Worm (Caenorhabditis elegans) whole organism, L4 larva: Measurements from ENCODE around the gene fbxb-3.

Source experiments
- F26F4.8 ChIP-seq: fragments of 200-800 bp; sonication (Bioruptor generic); conservative IDR thresholded peaks from 2 replicates; pipeline ENCODE4 v1.3.6; 2022; ENCODE audit warnings: missing genetic modification characterization, missing compliant biosample characterization
- F44E2.7 ChIP-seq: fragments of 200-800 bp; sonication (Bioruptor generic); IDR thresholded peaks from 2 replicates; pipeline ENCODE4 v2.1.2; 2022; ENCODE audit warnings: missing genetic modification characterization, missing compliant biosample characterization
- T20F7.1 ChIP-seq: fragments of 200-800 bp; sonication (Bioruptor generic); optimal IDR thresholded peaks from 2 replicates; lab custom pipeline; 2018; ENCODE audit warnings: mild to moderate bottlenecking, missing genetic modification characterization, missing compliant biosample characterization
- T26A8.4 ChIP-seq: fragments of 200-800 bp; sonication (Bioruptor generic); IDR thresholded peaks from 2 replicates; pipeline ENCODE4 v1.3.6; 2022; ENCODE audit warnings: missing genetic modification characterization, missing compliant biosample characterization
- Y105C5A.15 ChIP-seq: fragments of 200-800 bp; sonication (Bioruptor generic); IDR thresholded peaks from 2 replicates; pipeline ENCODE4 v1.3.6; 2022; ENCODE audit warnings: missing genetic modification characterization, missing compliant biosample characterization
- Y48G9A.11 ChIP-seq: fragments of 200-800 bp; sonication (Bioruptor generic); IDR thresholded peaks from 2 replicates; pipeline ENCODE4 v1.3.6; 2022; ENCODE audit warnings: missing genetic modification reagents, missing genetic modification characterization, missing compliant biosample characterization
- ZK337.2 ChIP-seq: fragments of 200-800 bp; sonication (Bioruptor generic); IDR thresholded peaks from 2 replicates; pipeline ENCODE4 v1.3.6; 2022; ENCODE audit warnings: missing genetic modification reagents, missing genetic modification characterization, missing compliant biosample characterization
- aly-2 ChIP-seq: sonication (generic microtip); optimal IDR thresholded peaks from 2 replicates; lab custom pipeline; 2018; ENCODE audit warnings: missing biosample characterization, missing genetic modification characterization
- ceh-20 ChIP-seq: fragments of 200-800 bp; sonication (Bioruptor generic); IDR thresholded peaks from 2 replicates; pipeline ENCODE4 v1.3.6; 2022; ENCODE audit warnings: missing genetic modification reagents, missing genetic modification characterization, missing compliant biosample characterization
- ceh-28 ChIP-seq: fragments of 150-350 bp; optimal IDR thresholded peaks from 2 replicates; lab custom pipeline; 2014; ENCODE audit warnings: missing biosample characterization, missing genetic modification reagents, missing genetic modification characterization
- ceh-32 ChIP-seq: sonication (generic microtip); optimal IDR thresholded peaks from 2 replicates; lab custom pipeline; 2016; ENCODE audit warnings: mild to moderate bottlenecking, missing genetic modification characterization, missing compliant biosample characterization; ENCODE audit not compliant: poor library complexity
- ceh-62 ChIP-seq: sonication (generic microtip); optimal IDR thresholded peaks from 2 replicates; lab custom pipeline; 2017; ENCODE audit warnings: missing biosample characterization, missing genetic modification characterization
- ctbp-1 ChIP-seq: fragments of 200-800 bp; sonication (Bioruptor generic); IDR thresholded peaks from 2 replicates; pipeline ENCODE4 v1.3.6; 2022; ENCODE audit warnings: missing genetic modification reagents, missing genetic modification characterization, missing compliant biosample characterization
- daf-12 ChIP-seq: fragments of 150-350 bp; optimal IDR thresholded peaks from 2 replicates; lab custom pipeline; 2014; ENCODE audit warnings: missing biosample characterization, missing genetic modification reagents, missing genetic modification characterization
- dmd-6 ChIP-seq: fragments of 200-800 bp; sonication (Bioruptor generic); IDR thresholded peaks from 2 replicates; pipeline ENCODE4 v1.3.6; 2022; ENCODE audit warnings: missing genetic modification reagents, missing genetic modification characterization, missing compliant biosample characterization
- dpl-1 ChIP-seq: fragments of 150-350 bp; optimal IDR thresholded peaks from 2 replicates; lab custom pipeline; 2014; ENCODE audit warnings: missing biosample characterization, missing genetic modification reagents, missing genetic modification characterization
- egl-27 ChIP-seq: sonication (generic microtip); optimal IDR thresholded peaks from 3 replicates; lab custom pipeline; 2017; ENCODE audit warnings: missing biosample characterization, missing genetic modification reagents, missing genetic modification characterization
- egl-43 ChIP-seq: fragments of 200-800 bp; sonication (Bioruptor generic); IDR thresholded peaks from 2 replicates; pipeline ENCODE4 v1.3.6; 2022; ENCODE audit warnings: missing genetic modification reagents, missing genetic modification characterization, missing compliant biosample characterization
- gei-8 ChIP-seq: fragments of 200-800 bp; sonication (Bioruptor generic); optimal IDR thresholded peaks from 2 replicates; lab custom pipeline; 2018; ENCODE audit warnings: mild to moderate bottlenecking, missing genetic modification characterization, missing compliant biosample characterization
- hlh-30 ChIP-seq: sonication (generic microtip); optimal IDR thresholded peaks from 2 replicates; lab custom pipeline; 2017; ENCODE audit warnings: antibody characterized with exemption, mild to moderate bottlenecking, missing genetic modification characterization, missing compliant biosample characterization; ENCODE audit not compliant: insufficient read depth
- lin-15B ChIP-seq: fragments of 150-350 bp; sonication (generic microtip); optimal IDR thresholded peaks from 3 replicates; lab custom pipeline; 2014; ENCODE audit warnings: missing biosample characterization, missing genetic modification characterization
- lin-39 ChIP-seq: fragments of 150-350 bp; optimal IDR thresholded peaks from 2 replicates; lab custom pipeline; 2014; ENCODE audit warnings: missing biosample characterization, missing genetic modification reagents, missing genetic modification characterization
- lir-3 ChIP-seq: sonication (generic microtip); optimal IDR thresholded peaks from 2 replicates; lab custom pipeline; 2016; ENCODE audit warnings: mild to moderate bottlenecking, missing genetic modification characterization, missing compliant biosample characterization
- lsy-2 ChIP-seq, 2 experiments: fragments of 150-350 bp in 1 of 2; sonication (generic microtip) in 1 of 2; optimal IDR thresholded peaks; 2 replicates each; lab custom pipeline; 2014 to 2017; ENCODE audit warnings: missing biosample characterization in 2 of 2, missing genetic modification characterization in 2 of 2
- mep-1 ChIP-seq: fragments of 150-350 bp; sonication (generic microtip); optimal IDR thresholded peaks from 3 replicates; lab custom pipeline; 2014; ENCODE audit warnings: missing biosample characterization, missing genetic modification characterization
- nhr-111 ChIP-seq: fragments of 200-800 bp; sonication (Bioruptor generic); optimal IDR thresholded peaks from 2 replicates; lab custom pipeline; 2018; ENCODE audit warnings: mild to moderate bottlenecking, missing genetic modification characterization, missing compliant biosample characterization
- nhr-41 ChIP-seq: fragments of 200-800 bp; sonication (Bioruptor generic); IDR thresholded peaks from 2 replicates; pipeline ENCODE4 v1.3.6; 2022; ENCODE audit warnings: missing genetic modification reagents, missing genetic modification characterization, missing compliant biosample characterization
- nhr-77 ChIP-seq: fragments of 150-350 bp; optimal IDR thresholded peaks from 2 replicates; lab custom pipeline; 2014; ENCODE audit warnings: missing biosample characterization, missing genetic modification characterization
- pha-4 ChIP-seq, 2 experiments: fragments of 150-350 bp in 1 of 2; fragments of 200-800 bp in 1 of 2; sonication (Bioruptor generic) in 1 of 2; IDR thresholded peaks in 1 of 2; optimal IDR thresholded peaks in 1 of 2; 2 replicates each; pipeline versions ENCODE4 v1.3.6 to Lab custom; 2014 to 2022; ENCODE audit warnings: missing genetic modification characterization in 2 of 2, missing genetic modification reagents in 2 of 2, missing biosample characterization in 1 of 2, missing compliant biosample characterization in 1 of 2
- sdz-12 ChIP-seq: fragments of 200-800 bp; sonication (Bioruptor generic); optimal IDR thresholded peaks from 2 replicates; lab custom pipeline; 2018; ENCODE audit warnings: mild to moderate bottlenecking, missing genetic modification characterization, missing compliant biosample characterization
- set-16 ChIP-seq: fragments of 200-800 bp; sonication (Bioruptor generic); IDR thresholded peaks from 2 replicates; pipeline ENCODE4 v1.3.6; 2022; ENCODE audit warnings: missing genetic modification reagents, missing genetic modification characterization, missing compliant biosample characterization
- skn-1 ChIP-seq: fragments of 150-350 bp; optimal IDR thresholded peaks from 2 replicates; lab custom pipeline; 2014; ENCODE audit warnings: missing biosample characterization, missing genetic modification characterization
- snpc-1.2 ChIP-seq: fragments of 200-800 bp; sonication (Bioruptor generic); IDR thresholded peaks from 2 replicates; pipeline ENCODE4 v1.3.6; 2022; ENCODE audit warnings: missing genetic modification reagents, missing genetic modification characterization, missing compliant biosample characterization
- spr-3 ChIP-seq: fragments of 200-800 bp; sonication (Bioruptor generic); optimal IDR thresholded peaks from 2 replicates; lab custom pipeline; 2018; ENCODE audit warnings: mild to moderate bottlenecking, missing genetic modification characterization, missing compliant biosample characterization
- vab-7 ChIP-seq: fragments of 200-800 bp; sonication (Bioruptor generic); IDR thresholded peaks from 2 replicates; pipeline ENCODE4 v1.3.6; 2022; ENCODE audit warnings: missing genetic modification reagents, missing genetic modification characterization, missing compliant biosample characterization
- zip-11 ChIP-seq: fragments of 200-800 bp; sonication (Bioruptor generic); IDR thresholded peaks from 2 replicates; pipeline ENCODE4 v1.3.6; 2022; ENCODE audit warnings: missing genetic modification characterization, missing compliant biosample characterization

The fbxb-3 gene

DNA sequence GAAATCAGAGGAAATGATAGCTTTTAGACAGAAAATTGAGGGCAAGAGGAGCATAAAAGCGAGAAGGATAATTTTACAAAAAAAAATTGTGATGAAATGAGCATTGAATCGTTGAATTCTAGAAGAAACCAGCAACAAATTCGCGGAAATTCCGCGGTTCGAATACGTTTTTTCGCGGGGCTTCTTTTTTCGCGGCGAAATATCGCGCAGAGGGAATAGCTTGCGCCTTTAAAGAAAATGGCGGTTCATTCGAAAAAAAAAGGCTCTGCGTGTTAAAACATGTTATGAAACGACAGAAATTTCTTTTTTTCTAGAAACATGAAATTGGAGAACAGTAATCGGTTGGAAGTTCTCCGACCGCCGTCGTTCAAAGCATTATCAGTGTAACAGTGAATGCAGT lies 16.3 kb upstream of the fbxb-3 start (continued):
- TF ChIP-seq mep-1 (tag; lab: Kevin White, UChicago): no peak
- peak in 1 of 2 experiments; percentile 56 for TF ChIP-seq lsy-2 (tag; optimal IDR thresholded peaks at IDR 0.05; lab: Kevin White, UChicago)
- no peak for TF ChIP-seq T26A8.4
- no peak for TF ChIP-seq egl-43
- TF ChIP-seq, all 104 proteins: peak for 8

DNA sequence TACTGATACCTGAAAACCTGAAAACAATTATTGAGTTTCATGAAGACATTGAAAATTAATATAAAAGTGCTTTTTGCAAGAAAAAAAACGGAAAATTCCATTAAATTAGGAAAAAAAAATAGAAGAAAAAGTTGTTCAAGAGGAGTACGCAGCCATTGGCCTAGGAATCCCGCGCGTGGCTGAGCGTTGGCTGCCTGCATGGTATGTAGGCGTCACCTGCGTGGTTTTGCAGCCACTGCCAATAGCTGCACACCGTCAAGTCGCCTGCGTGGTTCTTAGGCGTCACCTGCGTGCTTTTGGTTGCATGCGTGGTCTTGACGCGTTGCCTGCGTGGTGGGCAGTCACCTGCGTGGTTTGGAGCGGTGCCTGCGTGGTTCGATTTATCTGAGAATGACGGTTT lies 10.7 kb upstream of the fbxb-3 start, which contains the start of gene M117.6:
Gene M117.6, minus strand, starts transcription at position 101 of the 400 bp plus-strand sequence.
- TF ChIP-seq set-16 (GFP tag; lab: Robert Waterston, UW) (peak; percentile 53; the same call in 1 of the 2 replicates), snpc-1.2 (0 out of 2 replicates have a peak, but pooled peaks have one; percentile 16)
- TF ChIP-seq, all 104 proteins: peak for 2; not testable (repeated sequence) for 102

DNA sequence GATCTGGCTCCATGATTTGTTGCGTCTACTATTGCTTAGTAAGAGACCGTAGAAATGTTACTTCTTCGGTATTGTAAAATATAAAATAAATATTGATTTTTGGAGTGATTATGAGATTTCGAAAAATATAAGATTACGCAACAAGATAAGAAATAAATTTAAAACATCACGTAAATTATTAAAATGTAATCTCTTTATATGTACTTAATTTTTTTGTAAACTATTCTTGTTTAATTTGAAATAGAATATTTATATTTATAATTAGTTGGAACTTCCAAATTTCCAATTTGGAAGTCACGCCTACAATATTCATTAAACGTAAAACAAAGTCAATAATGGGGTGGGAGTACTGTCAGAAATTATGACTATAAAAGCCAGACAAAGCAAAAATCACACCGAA lies 5.3 kb upstream of the fbxb-3 start, which contains the start of gene M117.4:
Gene M117.4, minus strand, starts transcription at position 101 of the 400 bp plus-strand sequence.
- no peak for TF ChIP-seq gei-8 (GFP tag; lab: Kevin White, UChicago)
- no peak for TF ChIP-seq T20F7.1 (GFP tag; lab: Kevin White, UChicago)
- TF ChIP-seq nhr-111 (GFP tag; lab: Kevin White, UChicago): no peak
- no peak for TF ChIP-seq ctbp-1 (GFP tag; lab: Robert Waterston, UW)
- TF ChIP-seq aly-2 (tag; lab: Kevin White, UChicago): no peak
- TF ChIP-seq F26F4.8 (GFP tag; lab: Robert Waterston, UW): no peak
- TF ChIP-seq Y105C5A.15 (GFP tag; lab: Robert Waterston, UW): no peak
- TF ChIP-seq sdz-12 (GFP tag; lab: Kevin White, UChicago): no peak
- no peak for TF ChIP-seq nhr-41 (GFP tag; lab: Robert Waterston, UW)
- no peak for TF ChIP-seq dmd-6 (GFP tag; lab: Robert Waterston, UW)
- TF ChIP-seq ZK337.2 (GFP tag; lab: Robert Waterston, UW): no peak
- no peak for TF ChIP-seq ceh-28 (tag; lab: Kevin White, UChicago)
- no peak for TF ChIP-seq vab-7 (GFP tag; lab: Robert Waterston, UW)
- TF ChIP-seq hlh-30 (tag; lab: Kevin White, UChicago): no peak

DNA sequence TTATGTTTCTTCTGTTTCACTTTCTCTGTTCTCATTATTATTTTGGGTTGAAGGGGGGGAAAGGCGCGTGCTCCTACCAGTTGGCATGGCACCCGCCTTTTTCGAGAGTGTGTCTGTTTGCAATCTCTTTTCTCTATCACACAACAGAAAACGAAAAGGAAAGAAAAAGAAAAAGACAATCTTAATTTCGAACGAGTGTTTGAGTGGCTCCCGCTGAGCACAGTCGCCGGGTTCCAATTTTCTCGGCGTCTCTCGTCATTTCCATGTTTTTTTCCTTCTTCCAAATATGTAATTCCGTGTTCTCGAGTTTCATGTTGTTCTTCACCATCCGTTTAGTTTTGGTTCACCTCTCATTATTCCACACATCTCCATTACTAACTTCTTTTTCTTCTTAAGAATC lies 3.4 kb downstream of the fbxb-3 start, which contains the start of gene F38H4.3:
Gene F38H4.3, plus strand, starts transcription at position 301 of the 400 bp plus-strand sequence.
- TF ChIP-seq ceh-20 (GFP tag; lab: Robert Waterston, UW) (no peak), F44E2.7 (no peak), F26F4.8 (GFP tag; lab: Robert Waterston, UW) (no peak)

DNA sequence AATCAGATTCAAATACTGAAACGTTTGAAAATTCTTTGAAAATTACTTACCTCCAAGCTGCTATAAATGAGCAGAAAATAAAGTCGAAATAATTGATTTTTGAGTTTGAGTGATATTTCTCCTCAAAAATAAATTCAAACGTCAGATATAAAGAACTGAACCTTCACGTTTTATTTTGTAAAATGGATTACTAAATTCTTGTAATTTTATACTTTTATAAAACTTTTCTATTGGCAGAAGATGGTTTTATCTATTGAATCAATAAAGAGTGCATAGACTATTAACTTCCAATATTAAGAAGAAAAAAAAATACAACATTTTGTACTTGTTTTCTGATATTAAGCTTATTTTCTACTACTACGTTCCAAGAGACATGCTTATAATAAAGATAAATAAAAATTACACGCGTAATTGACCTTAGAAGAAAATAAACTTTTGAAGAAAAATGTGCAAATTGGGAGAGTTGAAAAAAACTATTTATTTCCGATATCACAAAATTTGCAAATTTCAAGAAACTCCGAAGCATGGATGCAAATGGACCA lies 9.1 kb downstream of the fbxb-3 start, which contains the start of the genes F38H4.6 and F38H4.4:
Gene F38H4.6, minus strand, starts transcription at position 101 of the 542 bp plus-strand sequence.
Gene F38H4.4, plus strand, starts transcription at position 492 of the 542 bp plus-strand sequence.
- TF ChIP-seq egl-43: no peak
- no peak for TF ChIP-seq Y48G9A.11 (GFP tag; lab: Robert Waterston, UW)
- TF ChIP-seq daf-12 (tag; lab: Kevin White, UChicago): no peak
- TF ChIP-seq egl-27: no peak
- no peak for TF ChIP-seq ceh-62 (tag; lab: Kevin White, UChicago)
- no peak for TF ChIP-seq nhr-77 (tag; lab: Kevin White, UChicago)
- no peak for TF ChIP-seq ceh-32 (tag; lab: Kevin White, UChicago)
- no peak for TF ChIP-seq lin-15B
- no peak for TF ChIP-seq skn-1 (tag; lab: Kevin White, UChicago)
- no peak for TF ChIP-seq spr-3
- TF ChIP-seq lir-3: no peak
- TF ChIP-seq mep-1 (tag; lab: Kevin White, UChicago): no peak
- TF ChIP-seq pha-4 (GFP tag; IDR thresholded peaks at IDR 0.05; lab: Robert Waterston, UW): no peak
- TF ChIP-seq pha-4 (tag; optimal IDR thresholded peaks at IDR 0.05; lab: Kevin White, UChicago): no peak
- no peak for TF ChIP-seq zip-11 (GFP tag; lab: Robert Waterston, UW)
- no peak for TF ChIP-seq nhr-41 (GFP tag; lab: Robert Waterston, UW)
- TF ChIP-seq lin-39 (tag; lab: Kevin White, UChicago): no peak
- no peak for TF ChIP-seq dpl-1 (GFP tag; lab: Kevin White, UChicago)
